Worm (Caenorhabditis elegans): ENCODE data around the gene cysl-1.
A peak's percentile ranks its signal among the peaks of the same experiment; 100 is the strongest.
"Not testable (repeated sequence)": the region's sequence is repeated elsewhere in the genome, so short reads cannot be mapped to it uniquely, and the experiment has no call there.

The cysl-1 gene

ce11 chrX:9957449-9957848, 3.1 kb upstream of the cysl-1 start:
- TF ChIP-seq unc-55 (GFP tag; optimal IDR thresholded peaks at IDR 0.05), result no peak
- TF ChIP-seq nhr-11 (tag; optimal IDR thresholded peaks at IDR 0.05), result no peak
- TF ChIP-seq C34F6.9 (tag; optimal IDR thresholded peaks at IDR 0.05), result no peak
- no peak for TF ChIP-seq nhr-21 (tag; optimal IDR thresholded peaks at IDR 0.05)
- no peak for TF ChIP-seq skn-1 (tag; optimal IDR thresholded peaks at IDR 0.05)
- no peak for TF ChIP-seq nhr-237 (tag; optimal IDR thresholded peaks at IDR 0.05)
- no peak for TF ChIP-seq dmd-4 (tag; optimal IDR thresholded peaks at IDR 0.05)
- TF ChIP-seq lin-11 (tag; optimal IDR thresholded peaks at IDR 0.05), result no peak
- TF ChIP-seq nhr-129 (tag; optimal IDR thresholded peaks at IDR 0.05), result no peak
- TF ChIP-seq mab-5 (tag; optimal IDR thresholded peaks at IDR 0.05), result no peak
- TF ChIP-seq lsy-2 (tag; optimal IDR thresholded peaks at IDR 0.05), result no peak
- no peak for TF ChIP-seq blmp-1 (tag; optimal IDR thresholded peaks at IDR 0.05; ENCODE audit: insufficient read depth)
- TF ChIP-seq ztf-1 (GFP tag; conservative IDR thresholded peaks at IDR 0.05), result no peak

ce11 chrX:9956537-9956936, 2.2 kb upstream of the cysl-1 start:
- TF ChIP-seq C34F6.9 (tag; optimal IDR thresholded peaks at IDR 0.05), result peak; percentile 42
- peak; percentile 39 for TF ChIP-seq sma-9 (GFP tag; optimal IDR thresholded peaks at IDR 0.05)
- not testable (repeated sequence) for TF ChIP-seq sma-9 (tag; optimal IDR thresholded peaks at IDR 0.05)
- peak in 1 of 2 experiments; percentile 3 for TF ChIP-seq lsy-2 (tag; optimal IDR thresholded peaks at IDR 0.05)
- peak; percentile 22 to 23 for TF ChIP-seq mdl-1 (tag; optimal IDR thresholded peaks at IDR 0.05)
- peak; percentile 36 for TF ChIP-seq unc-55 (GFP tag; optimal IDR thresholded peaks at IDR 0.05)

- no peak for TF ChIP-seq crh-2 (tag; optimal IDR thresholded peaks at IDR 0.05)
- TF ChIP-seq sma-9 (GFP tag; optimal IDR thresholded peaks at IDR 0.05), result no peak
- no peak for TF ChIP-seq sma-9 (tag; optimal IDR thresholded peaks at IDR 0.05)
- no peak for TF ChIP-seq ceh-16 (tag; optimal IDR thresholded peaks at IDR 0.05)
- no peak for TF ChIP-seq C34F6.9 (tag; optimal IDR thresholded peaks at IDR 0.05)
- TF ChIP-seq nhr-77 (tag; optimal IDR thresholded peaks at IDR 0.05), result no peak
These were observed 1.7 kb upstream of the cysl-1 start for ce11 chrX:9956052-9956451.

- TF ChIP-seq lsy-2 (tag; optimal IDR thresholded peaks at IDR 0.05), result no peak
- no peak for TF ChIP-seq nhr-129 (tag; optimal IDR thresholded peaks at IDR 0.05)
- TF ChIP-seq ztf-11 (tag; optimal IDR thresholded peaks at IDR 0.05), result no peak
- TF ChIP-seq mdl-1 (tag; optimal IDR thresholded peaks at IDR 0.05), result no peak
- TF ChIP-seq Y55F3AM.14 (GFP tag; optimal IDR thresholded peaks at IDR 0.05), result no peak
These were observed 5.4 kb downstream of the cysl-1 start, which contains the start of gene nas-37 for ce11 chrX:9948963-9949362. Gene nas-37, minus strand, starts transcription at chrX:9949063.

- TF ChIP-seq unc-55 (GFP tag; optimal IDR thresholded peaks at IDR 0.05) (no peak), nhr-129 (tag; optimal IDR thresholded peaks at IDR 0.05) (no peak), sem-4 (tag; optimal IDR thresholded peaks at IDR 0.05) (no peak), lin-39 (tag; optimal IDR thresholded peaks at IDR 0.05) (no peak), gmeb-1 (tag; optimal IDR thresholded peaks at IDR 0.05) (no peak), C34F6.9 (tag; optimal IDR thresholded peaks at IDR 0.05) (no peak), aly-2 (tag; optimal IDR thresholded peaks at IDR 0.05) (no peak), skn-1 (tag; optimal IDR thresholded peaks at IDR 0.05) (no peak), mdl-1 (tag; optimal IDR thresholded peaks at IDR 0.05) (no peak), fos-1 (tag; optimal IDR thresholded peaks at IDR 0.05) (no peak)
These were observed 5.8 kb downstream of the cysl-1 start for ce11 chrX:9948528-9948927.

ce11 chrX:9941379-9941778, 13.0 kb downstream of the cysl-1 start:
- no peak for TF ChIP-seq fos-1 (tag; optimal IDR thresholded peaks at IDR 0.05)
- TF ChIP-seq Y55F3AM.14 (GFP tag; optimal IDR thresholded peaks at IDR 0.05), result no peak
- no peak for TF ChIP-seq zag-1 (tag; optimal IDR thresholded peaks at IDR 0.05)
- TF ChIP-seq unc-62 (GFP tag; optimal IDR thresholded peaks at IDR 0.05), result no peak
- TF ChIP-seq egl-27 (tag; optimal IDR thresholded peaks at IDR 0.05), result no peak
- no peak for TF ChIP-seq ceh-82 (tag; optimal IDR thresholded peaks at IDR 0.05)
- no peak for TF ChIP-seq alr-1 (tag; optimal IDR thresholded peaks at IDR 0.05)
- no peak for TF ChIP-seq nhr-21 (tag; optimal IDR thresholded peaks at IDR 0.05)
- TF ChIP-seq nhr-25 (tag; optimal IDR thresholded peaks at IDR 0.05), result no peak
